Worm (Caenorhabditis elegans) whole organism, midembryonic: ENCODE data around the gene srw-84.

Experiments
- T22C8.4 ChIP-seq: fragments of 200-800 bp; sonication (Bioruptor generic); IDR thresholded peaks from 2 replicates; pipeline ENCODE4 v1.3.6; 2022; ENCODE audit warnings: missing genetic modification characterization, missing compliant biosample characterization
- cog-1 ChIP-seq: sonication (generic microtip); optimal IDR thresholded peaks from 2 replicates; lab custom pipeline; 2016; ENCODE audit warnings: missing genetic modification characterization, missing compliant biosample characterization
- flt-1 ChIP-seq: fragments of 200-800 bp; sonication (Bioruptor generic); IDR thresholded peaks from 2 replicates; pipeline ENCODE4 v1.3.6; 2022; ENCODE audit warnings: missing genetic modification characterization, missing compliant biosample characterization
- klf-2 ChIP-seq: fragments of 200-800 bp; sonication (Bioruptor generic); conservative IDR thresholded peaks from 2 replicates; pipeline ENCODE4 v1.3.6; 2022; ENCODE audit warnings: missing genetic modification reagents, missing genetic modification characterization, missing compliant biosample characterization
- med-1 ChIP-seq: sonication (generic microtip); optimal IDR thresholded peaks from 2 replicates; lab custom pipeline; 2017; ENCODE audit warnings: missing genetic modification characterization, mild to moderate bottlenecking, missing compliant biosample characterization, antibody characterized with exemption, missing genetic modification reagents; ENCODE audit not compliant: insufficient read depth
- ref-1 ChIP-seq: fragments of 200-800 bp; sonication (Bioruptor generic); conservative IDR thresholded peaks from 2 replicates; pipeline ENCODE4 v1.3.6; 2022; ENCODE audit warnings: missing genetic modification reagents, missing genetic modification characterization, missing compliant biosample characterization
- tab-1 ChIP-seq: fragments of 200-800 bp; sonication (Bioruptor generic); IDR thresholded peaks from 2 replicates; pipeline ENCODE4 v1.3.6; 2022; ENCODE audit warnings: missing genetic modification characterization, missing compliant biosample characterization
- ztf-23 ChIP-seq: fragments of 200-800 bp; sonication (Bioruptor generic); IDR thresholded peaks from 2 replicates; pipeline ENCODE4 v1.3.6; 2022; ENCODE audit warnings: missing genetic modification reagents, missing genetic modification characterization, missing compliant biosample characterization
- ztf-29 ChIP-seq: fragments of 200-800 bp; sonication (Bioruptor generic); IDR thresholded peaks from 2 replicates; pipeline ENCODE4 v1.3.6; 2022; ENCODE audit warnings: missing genetic modification reagents, missing genetic modification characterization, missing compliant biosample characterization

Gene srw-84

DNA sequence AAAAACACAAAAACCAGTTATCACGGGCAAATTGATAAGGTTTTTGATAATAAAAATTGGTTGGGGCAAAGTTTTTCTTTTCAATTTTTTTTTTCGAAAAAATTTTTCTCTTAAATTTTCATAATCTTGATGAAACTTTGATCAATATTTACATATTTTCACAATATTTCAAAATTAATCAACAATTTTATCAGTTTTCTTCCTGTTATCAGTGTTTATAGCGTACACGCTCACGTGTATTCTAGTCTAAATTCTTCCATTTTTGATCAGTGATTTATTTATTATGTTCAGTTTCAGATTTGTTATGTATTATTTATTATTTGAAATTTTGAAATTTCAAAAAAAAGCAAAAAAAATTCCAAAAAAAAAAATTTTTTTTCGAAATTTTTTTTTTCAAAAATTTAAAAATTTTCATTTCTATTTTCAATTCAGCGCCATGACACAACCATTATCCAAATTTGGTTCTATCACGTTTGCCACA, 4.0 kb upstream of the srw-84 start, which contains the start of gene nceh-1:
Gene nceh-1, plus strand, starts transcription at position 431 of the 481 bp plus-strand sequence.
- TF ChIP-seq ztf-23 (GFP tag; lab: Robert Waterston, UW) (no peak), med-1 (GFP tag; lab: Kevin White, UChicago) (no peak), ztf-29 (GFP tag; lab: Robert Waterston, UW) (no peak), cog-1 (tag; lab: Kevin White, UChicago) (no peak), tab-1 (GFP tag; lab: Robert Waterston, UW) (no peak), flt-1 (GFP tag; lab: Robert Waterston, UW) (no peak), T22C8.4 (GFP tag; lab: Robert Waterston, UW) (no peak), ref-1 (GFP tag; lab: Robert Waterston, UW) (no peak), klf-2 (GFP tag; lab: Robert Waterston, UW) (no peak)

DNA sequence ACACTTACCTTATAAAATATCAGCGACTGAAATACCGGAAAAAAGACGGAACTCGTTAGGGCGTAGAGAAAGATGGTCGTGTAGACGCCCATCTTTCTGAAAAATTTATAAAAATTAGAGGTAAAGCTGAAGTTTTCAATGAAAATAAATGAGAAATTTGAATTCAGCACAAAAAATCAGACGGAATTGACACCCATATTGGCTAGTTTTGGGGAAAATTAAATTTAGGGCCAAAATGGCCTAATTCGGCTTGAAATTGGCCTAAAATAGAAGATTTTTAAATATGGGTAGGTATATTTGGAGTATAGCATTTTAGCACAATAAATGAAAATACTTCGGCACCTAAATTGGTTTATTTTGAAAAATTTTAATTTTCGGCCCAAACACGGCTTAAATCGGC, 9.0 kb downstream of the srw-84 start, which contains the start of gene slcr-46.2:
Gene slcr-46.2, minus strand, starts transcription at position 101 of the 400 bp plus-strand sequence.
- no peak for TF ChIP-seq med-1 (GFP tag; lab: Kevin White, UChicago)
- TF ChIP-seq T22C8.4 (GFP tag; lab: Robert Waterston, UW): no peak
- no peak for TF ChIP-seq ztf-23 (GFP tag; lab: Robert Waterston, UW)
- TF ChIP-seq flt-1 (GFP tag; lab: Robert Waterston, UW): no peak
- TF ChIP-seq klf-2 (GFP tag; lab: Robert Waterston, UW): no peak
- no peak for TF ChIP-seq cog-1 (tag; lab: Kevin White, UChicago)
- TF ChIP-seq ztf-29 (GFP tag; lab: Robert Waterston, UW): no peak
- TF ChIP-seq ref-1 (GFP tag; lab: Robert Waterston, UW): no peak
- TF ChIP-seq tab-1 (GFP tag; lab: Robert Waterston, UW): no peak

DNA sequence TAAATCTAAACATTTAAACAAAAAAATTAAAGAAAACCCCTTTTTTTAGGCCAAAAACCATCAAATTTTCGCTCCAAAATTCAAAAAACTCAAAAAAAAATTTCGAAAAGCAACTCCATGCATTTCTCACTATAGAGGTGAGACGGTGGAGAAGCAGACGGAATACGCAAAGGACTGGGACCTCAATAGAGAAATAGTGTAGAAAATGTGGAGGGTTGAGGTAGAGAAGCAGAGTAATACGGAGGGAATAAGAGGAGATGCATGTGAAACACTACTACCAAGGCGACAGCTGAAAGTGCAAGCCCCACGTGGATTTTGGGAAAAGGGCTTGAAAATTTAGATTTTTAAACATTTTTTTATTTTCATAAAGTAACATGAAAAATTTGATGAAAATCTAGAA, 10.2 kb downstream of the srw-84 start:
- TF ChIP-seq cog-1 (tag; lab: Kevin White, UChicago): no peak
- TF ChIP-seq klf-2 (GFP tag; lab: Robert Waterston, UW): no peak
- TF ChIP-seq ref-1 (GFP tag; lab: Robert Waterston, UW): no peak
- TF ChIP-seq tab-1 (GFP tag; lab: Robert Waterston, UW): no peak
- TF ChIP-seq ztf-29 (GFP tag; lab: Robert Waterston, UW): no peak
- TF ChIP-seq ztf-23 (GFP tag; lab: Robert Waterston, UW): no peak
- TF ChIP-seq flt-1 (GFP tag; lab: Robert Waterston, UW): no peak
- no peak for TF ChIP-seq T22C8.4 (GFP tag; lab: Robert Waterston, UW)

DNA sequence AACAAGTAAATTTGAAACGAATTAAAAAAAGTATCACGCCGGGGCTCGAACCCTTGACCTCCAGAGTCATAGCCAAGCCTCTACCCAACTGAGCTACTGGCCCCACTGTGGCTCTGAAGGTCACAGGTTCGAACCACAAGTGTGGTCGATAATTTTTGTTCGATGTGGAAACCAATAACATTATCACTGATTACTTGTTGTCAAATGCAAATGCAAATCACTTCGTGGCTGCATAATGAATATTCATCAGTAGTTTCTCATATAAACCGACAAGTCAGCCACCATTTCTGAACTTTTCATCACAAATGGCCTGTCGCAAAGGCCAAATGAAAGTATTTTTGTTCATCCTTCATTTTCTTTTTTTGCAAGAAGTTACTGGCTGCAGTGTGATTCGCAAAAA, 13.7 kb downstream of the srw-84 start, which contains the start of gene C25F9.8:
Gene C25F9.8, plus strand, starts transcription at position 301 of the 400 bp plus-strand sequence.
- TF ChIP-seq ztf-29 (GFP tag; lab: Robert Waterston, UW) (no peak), ref-1 (GFP tag; lab: Robert Waterston, UW) (no peak), klf-2 (GFP tag; lab: Robert Waterston, UW) (no peak), med-1 (GFP tag; lab: Kevin White, UChicago) (no peak), T22C8.4 (GFP tag; lab: Robert Waterston, UW) (no peak), flt-1 (GFP tag; lab: Robert Waterston, UW) (no peak), cog-1 (tag; lab: Kevin White, UChicago) (no peak), ztf-23 (GFP tag; lab: Robert Waterston, UW) (no peak), tab-1 (GFP tag; lab: Robert Waterston, UW) (no peak)

DNA sequence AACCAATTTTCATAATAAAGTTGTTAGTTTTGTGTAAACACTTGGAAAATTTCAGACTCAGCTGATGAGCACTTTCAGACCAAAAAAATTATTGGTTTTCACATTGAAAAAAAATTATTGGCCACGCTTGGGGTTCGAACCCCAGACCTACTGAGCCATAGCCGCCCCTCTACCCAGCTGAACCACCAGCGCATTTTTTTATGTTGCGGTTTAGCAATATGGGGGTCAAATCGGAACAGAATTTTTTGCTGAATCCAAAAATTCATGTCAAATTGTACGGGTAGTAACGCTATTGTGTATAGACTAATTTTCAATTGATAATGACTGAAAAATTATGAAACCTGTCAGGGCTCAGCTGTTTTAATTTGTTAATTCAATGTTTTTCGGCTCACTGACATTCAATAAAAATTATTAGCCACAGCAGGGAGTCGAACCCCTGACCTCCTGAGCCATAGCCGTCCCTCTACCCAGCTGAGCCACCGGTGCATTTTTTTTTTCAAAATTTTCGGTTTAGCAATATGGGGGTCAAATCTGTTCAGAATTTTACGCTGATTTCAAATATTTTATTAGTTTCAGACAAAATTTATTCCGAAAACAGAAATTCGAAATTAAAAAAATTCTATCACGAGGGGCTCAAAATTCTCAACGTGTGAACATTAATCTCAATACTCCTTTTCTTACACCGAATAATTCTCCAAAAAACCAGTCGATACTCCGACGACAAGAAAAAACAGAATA, 15.7 kb downstream of the srw-84 start:
- TF ChIP-seq flt-1 (GFP tag; lab: Robert Waterston, UW) (no peak), ztf-23 (GFP tag; lab: Robert Waterston, UW) (no peak)

DNA sequence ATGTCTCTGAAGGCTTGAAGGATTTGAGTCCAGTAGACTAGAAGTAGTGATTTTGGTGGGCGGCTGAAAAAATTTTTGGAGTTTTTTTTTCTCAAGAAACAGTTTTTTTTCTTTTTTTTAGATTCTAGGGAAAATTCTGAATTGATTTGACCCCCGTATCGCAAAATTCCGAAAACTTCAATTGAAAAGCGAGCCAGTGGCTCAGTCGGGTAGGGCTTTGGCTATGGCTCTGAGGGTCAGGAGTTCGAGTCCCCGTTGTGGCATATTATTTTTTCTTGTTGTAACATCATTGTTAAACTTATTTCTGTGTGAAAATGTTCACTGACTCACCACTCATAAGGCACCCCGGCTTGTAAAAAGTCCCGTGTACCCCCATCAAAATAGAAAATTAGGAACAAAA, 17.3 kb downstream of the srw-84 start:
- TF ChIP-seq T22C8.4 (GFP tag; lab: Robert Waterston, UW) (no peak), ztf-29 (GFP tag; lab: Robert Waterston, UW) (no peak), ref-1 (GFP tag; lab: Robert Waterston, UW) (no peak), klf-2 (GFP tag; lab: Robert Waterston, UW) (no peak), tab-1 (GFP tag; lab: Robert Waterston, UW) (no peak), ztf-23 (GFP tag; lab: Robert Waterston, UW) (no peak)

DNA sequence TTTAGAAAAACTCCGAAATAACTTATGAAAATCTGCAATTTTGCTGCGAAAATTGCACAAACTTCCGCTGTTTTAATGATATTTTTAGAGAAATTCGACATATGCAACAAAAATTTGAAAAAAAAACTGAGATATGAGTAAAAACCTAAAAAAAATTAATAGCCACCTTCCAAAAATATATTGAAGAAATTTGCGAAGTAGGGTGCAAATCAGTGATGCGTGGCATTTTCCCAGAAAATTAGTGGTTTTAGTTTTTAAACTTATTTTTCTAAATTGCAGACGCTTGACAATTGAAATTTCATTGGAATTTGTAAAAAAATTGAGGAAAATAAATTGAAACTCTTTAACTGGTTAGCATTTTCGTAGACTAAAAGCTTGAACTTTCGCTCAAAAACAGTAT, 17.8 kb downstream of the srw-84 start, which contains the start of gene C25F9.13:
Gene C25F9.13, minus strand, starts transcription at position 101 of the 400 bp plus-strand sequence.
- TF ChIP-seq cog-1 (tag; lab: Kevin White, UChicago) (no peak), klf-2 (GFP tag; lab: Robert Waterston, UW) (no peak), ztf-23 (GFP tag; lab: Robert Waterston, UW) (no peak), T22C8.4 (GFP tag; lab: Robert Waterston, UW) (no peak), tab-1 (GFP tag; lab: Robert Waterston, UW) (no peak), med-1 (GFP tag; lab: Kevin White, UChicago) (no peak), flt-1 (GFP tag; lab: Robert Waterston, UW) (no peak), ref-1 (GFP tag; lab: Robert Waterston, UW) (no peak)

DNA sequence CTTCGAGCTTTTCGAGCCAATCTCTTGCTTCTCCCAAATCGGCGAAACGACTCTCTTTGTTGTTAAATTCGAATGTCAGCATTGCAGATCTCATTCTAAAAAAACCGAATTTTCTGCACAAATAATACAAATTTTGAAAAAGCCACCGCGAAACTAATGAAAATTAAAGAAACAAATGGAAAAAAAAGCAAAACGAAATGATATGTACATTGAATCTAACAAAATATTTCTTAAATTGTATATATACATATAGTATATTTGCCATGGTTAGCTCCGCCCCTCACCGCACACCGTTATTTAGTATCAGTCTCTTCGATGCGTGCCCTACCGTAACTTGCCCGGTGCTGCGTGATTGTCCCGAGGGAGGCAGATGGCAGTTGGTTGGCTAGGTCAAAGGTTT, 19.6 kb downstream of the srw-84 start, which contains the start of gene srw-86:
Gene srw-86, minus strand, starts transcription at position 101 of the 400 bp plus-strand sequence.
- TF ChIP-seq flt-1 (GFP tag; lab: Robert Waterston, UW): no peak
- TF ChIP-seq ztf-29 (GFP tag; lab: Robert Waterston, UW): no peak
- TF ChIP-seq cog-1 (tag; lab: Kevin White, UChicago): no peak
- TF ChIP-seq T22C8.4 (GFP tag; lab: Robert Waterston, UW): no peak
- no peak for TF ChIP-seq tab-1 (GFP tag; lab: Robert Waterston, UW)
- no peak for TF ChIP-seq ref-1 (GFP tag; lab: Robert Waterston, UW)
- TF ChIP-seq med-1 (GFP tag; lab: Kevin White, UChicago): no peak
- TF ChIP-seq klf-2 (GFP tag; lab: Robert Waterston, UW): no peak
- no peak for TF ChIP-seq ztf-23 (GFP tag; lab: Robert Waterston, UW)
